Fruit fly (Drosophila melanogaster) whole organism, embryonic: ENCODE data around the gene goe.

Experiments
- Ada2b ChIP-seq: fragments of 200-800 bp; sonication (Bioruptor generic); IDR thresholded peaks from 2 replicates; pipeline ENCODE4 v1.3.6; 2022; ENCODE audit warnings: missing biosample characterization, missing genetic modification characterization
- B-H2 ChIP-seq: fragments of 200-800 bp; sonication (Bioruptor generic); optimal IDR thresholded peaks from 2 replicates; lab custom pipeline; 2018; ENCODE audit warnings: missing biosample characterization, mild to moderate bottlenecking, missing genetic modification characterization
- CG10147 ChIP-seq: fragments of 200-800 bp; sonication (Bioruptor generic); optimal IDR thresholded peaks from 2 replicates; lab custom pipeline; 2019; ENCODE audit warnings: missing biosample characterization, mild to moderate bottlenecking, missing genetic modification characterization, moderate library complexity
- CG10321 ChIP-seq: fragments of 200-800 bp; sonication (Bioruptor generic); IDR thresholded peaks from 2 replicates; pipeline ENCODE4 v1.3.6; 2022; ENCODE audit warnings: missing biosample characterization, missing genetic modification characterization
- CG1233 ChIP-seq: fragments of 200-800 bp; sonication (Bioruptor generic); optimal IDR thresholded peaks from 4 replicates; lab custom pipeline; 2018; ENCODE audit warnings: missing biosample characterization, mild to moderate bottlenecking, missing genetic modification characterization
- CG12942 ChIP-seq: fragments of 200-800 bp; sonication (Bioruptor generic); optimal IDR thresholded peaks from 3 replicates; lab custom pipeline; 2016; ENCODE audit warnings: missing biosample characterization, missing genetic modification characterization
- CG13287 ChIP-seq: fragments of 200-800 bp; sonication (Bioruptor generic); IDR thresholded peaks from 2 replicates; pipeline ENCODE4 v1.3.6; 2022; ENCODE audit warnings: missing biosample characterization, missing genetic modification characterization; ENCODE audit not compliant: partially characterized antibody
- CG14014 ChIP-seq: fragments of 200-800 bp; sonication (Bioruptor generic); IDR thresholded peaks from 2 replicates; pipeline ENCODE4 v1.3.6; 2022; ENCODE audit warnings: missing biosample characterization, missing genetic modification characterization
- CG15479 ChIP-seq: fragments of 200-800 bp; sonication (Bioruptor generic); optimal IDR thresholded peaks from 3 replicates; lab custom pipeline; 2019; ENCODE audit warnings: missing biosample characterization, mild to moderate bottlenecking, missing genetic modification characterization, moderate library complexity
- CG16863 ChIP-seq: fragments of 200-800 bp; sonication (Bioruptor generic); optimal IDR thresholded peaks from 3 replicates; lab custom pipeline; 2016; ENCODE audit warnings: missing biosample characterization, missing genetic modification characterization
- CG17359 ChIP-seq: fragments of 200-800 bp; sonication (Bioruptor generic); optimal IDR thresholded peaks from 3 replicates; lab custom pipeline; 2018; ENCODE audit warnings: missing biosample characterization, mild to moderate bottlenecking, missing genetic modification characterization, moderate library complexity
- CG17361 ChIP-seq: fragments of 200-800 bp; sonication (Bioruptor generic); IDR thresholded peaks from 3 replicates; pipeline ENCODE4 v1.3.6; 2022; ENCODE audit warnings: missing biosample characterization, missing genetic modification characterization
- CG17802 ChIP-seq: fragments of 200-800 bp; sonication (Bioruptor generic); optimal IDR thresholded peaks from 2 replicates; lab custom pipeline; 2018; ENCODE audit warnings: missing biosample characterization, mild to moderate bottlenecking, missing genetic modification characterization, moderate library complexity
- CG17912 ChIP-seq: fragments of 200-800 bp; sonication (Bioruptor generic); optimal IDR thresholded peaks from 2 replicates; lab custom pipeline; 2018; ENCODE audit warnings: missing biosample characterization, mild to moderate bottlenecking, missing genetic modification characterization
- CG1792 ChIP-seq: fragments of 200-800 bp; sonication (Bioruptor generic); optimal IDR thresholded peaks from 2 replicates; lab custom pipeline; 2016; ENCODE audit warnings: missing biosample characterization, missing genetic modification characterization
- CG18262 ChIP-seq: fragments of 200-800 bp; optimal IDR thresholded peaks from 3 replicates; lab custom pipeline; 2019; ENCODE audit warnings: missing biosample characterization, mild to moderate bottlenecking, missing genetic modification characterization, moderate library complexity
- CG18599 ChIP-seq: fragments of 200-800 bp; sonication (Bioruptor generic); optimal IDR thresholded peaks from 3 replicates; lab custom pipeline; 2017; ENCODE audit warnings: missing biosample characterization, missing genetic modification characterization, mild to moderate bottlenecking, moderate library complexity, missing genetic modification reagents
- CG30403 ChIP-seq: fragments of 200-800 bp; sonication (Bioruptor generic); optimal IDR thresholded peaks from 3 replicates; lab custom pipeline; 2016; ENCODE audit warnings: missing biosample characterization, missing genetic modification characterization
- CG32767 ChIP-seq: fragments of 200-800 bp; sonication (Bioruptor generic); IDR thresholded peaks from 2 replicates; pipeline ENCODE4 v1.3.6; 2022; ENCODE audit warnings: missing biosample characterization, missing genetic modification characterization
- CG3281 ChIP-seq: fragments of 200-800 bp; sonication (Bioruptor generic); optimal IDR thresholded peaks from 3 replicates; lab custom pipeline; 2017; ENCODE audit warnings: missing biosample characterization, mild to moderate bottlenecking, missing genetic modification characterization
- CG34224 ChIP-seq: fragments of 200-800 bp; sonication (Bioruptor generic); IDR thresholded peaks from 3 replicates; pipeline ENCODE4 v1.3.6; 2022; ENCODE audit warnings: missing biosample characterization, missing genetic modification characterization; ENCODE audit not compliant: partially characterized antibody
- CG6689 ChIP-seq: fragments of 200-800 bp; sonication (Bioruptor generic); IDR thresholded peaks from 2 replicates; pipeline ENCODE4 v1.3.6; 2022; ENCODE audit warnings: missing biosample characterization, missing genetic modification characterization
- CG7556 ChIP-seq: fragments of 200-800 bp; sonication (Bioruptor generic); optimal IDR thresholded peaks from 2 replicates; lab custom pipeline; 2017; ENCODE audit warnings: missing biosample characterization, mild to moderate bottlenecking, missing genetic modification characterization
- Fer2 ChIP-seq: fragments of 200-800 bp; sonication (Bioruptor generic); optimal IDR thresholded peaks from 2 replicates; lab custom pipeline; 2018; ENCODE audit warnings: missing biosample characterization, mild to moderate bottlenecking, missing genetic modification characterization, moderate library complexity
- Gsc ChIP-seq: fragments of 200-800 bp; sonication (Bioruptor generic); IDR thresholded peaks from 2 replicates; pipeline ENCODE4 v1.3.6; 2022; ENCODE audit warnings: missing biosample characterization, missing genetic modification characterization
- Hr51 ChIP-seq, 2 experiments: fragments of 200-800 bp; sonication (Bioruptor generic); optimal IDR thresholded peaks; 2 replicates in 1 of 2; 3 replicates in 1 of 2; lab custom pipeline; 2016 to 2018; ENCODE audit warnings: missing biosample characterization in 2 of 2, missing genetic modification characterization in 2 of 2, mild to moderate bottlenecking in 1 of 2, moderate library complexity in 1 of 2
- MTF-1 ChIP-seq: fragments of 200-800 bp; sonication (Bioruptor generic); optimal IDR thresholded peaks from 2 replicates; lab custom pipeline; 2018; ENCODE audit warnings: missing biosample characterization, mild to moderate bottlenecking, missing genetic modification characterization, borderline replicate concordance
- Oli ChIP-seq: fragments of 200-800 bp; sonication (Bioruptor generic); optimal IDR thresholded peaks from 2 replicates; lab custom pipeline; 2018; ENCODE audit warnings: missing biosample characterization, mild to moderate bottlenecking, missing genetic modification characterization, moderate library complexity
- Sox100B ChIP-seq: fragments of 200-800 bp; sonication (Bioruptor generic); optimal IDR thresholded peaks from 3 replicates; lab custom pipeline; 2018; ENCODE audit warnings: missing biosample characterization, mild to moderate bottlenecking, missing genetic modification characterization
- Sox102F ChIP-seq: fragments of 200-800 bp; sonication (Bioruptor generic); optimal IDR thresholded peaks from 2 replicates; lab custom pipeline; 2018; ENCODE audit warnings: missing biosample characterization, mild to moderate bottlenecking, missing genetic modification characterization, moderate library complexity
- ab ChIP-seq: fragments of 200-800 bp; sonication (Bioruptor generic); optimal IDR thresholded peaks from 2 replicates; lab custom pipeline; 2016; ENCODE audit warnings: missing biosample characterization, missing genetic modification characterization
- br ChIP-seq: fragments of >200 bp; optimal IDR thresholded peaks from 2 replicates; lab custom pipeline; 2017
- cad ChIP-seq: fragments of >200 bp; optimal IDR thresholded peaks from 2 replicates; lab custom pipeline; 2017; ENCODE audit warnings: missing biosample characterization, missing genetic modification characterization
- fru ChIP-seq: fragments of >200 bp; optimal IDR thresholded peaks from 2 replicates; lab custom pipeline; 2017
- gce ChIP-seq: fragments of 200-800 bp; sonication (Bioruptor generic); IDR thresholded peaks from 3 replicates; pipeline ENCODE4 v1.3.6; 2022; ENCODE audit warnings: missing biosample characterization, missing genetic modification characterization
- kah ChIP-seq: fragments of 200-800 bp; sonication (Bioruptor generic); optimal IDR thresholded peaks from 2 replicates; lab custom pipeline; 2018; ENCODE audit warnings: missing biosample characterization, mild to moderate bottlenecking, missing genetic modification characterization
- kay ChIP-seq: fragments of 200-800 bp; sonication (Bioruptor generic); optimal IDR thresholded peaks from 2 replicates; lab custom pipeline; 2016; ENCODE audit warnings: missing biosample characterization, missing genetic modification characterization
- lmd ChIP-seq: fragments of 200-800 bp; sonication (Bioruptor generic); IDR thresholded peaks from 2 replicates; pipeline ENCODE4 v1.3.6; 2022; ENCODE audit warnings: missing biosample characterization, missing genetic modification characterization
- nerfin-2 ChIP-seq: fragments of 200-800 bp; sonication (Bioruptor generic); IDR thresholded peaks from 2 replicates; pipeline ENCODE4 v1.3.6; 2022; ENCODE audit warnings: missing biosample characterization, missing genetic modification characterization; ENCODE audit not compliant: partially characterized antibody
- nom ChIP-seq: fragments of 200-800 bp; sonication (Bioruptor generic); optimal IDR thresholded peaks from 2 replicates; lab custom pipeline; 2017; ENCODE audit warnings: missing biosample characterization, missing genetic modification characterization, mild to moderate bottlenecking, moderate library complexity, missing genetic modification reagents
- p53 ChIP-seq: fragments of 200-800 bp; sonication (Bioruptor generic); optimal IDR thresholded peaks from 2 replicates; lab custom pipeline; 2016; ENCODE audit warnings: missing biosample characterization, missing genetic modification characterization
- pros ChIP-seq: fragments of 200-800 bp; sonication (Bioruptor generic); optimal IDR thresholded peaks from 3 replicates; lab custom pipeline; 2019; ENCODE audit warnings: missing biosample characterization, mild to moderate bottlenecking, missing genetic modification characterization, moderate library complexity
- rib ChIP-seq: fragments of 200-800 bp; sonication (Bioruptor generic); IDR thresholded peaks from 2 replicates; pipeline ENCODE4 v1.3.6; 2022; ENCODE audit warnings: missing biosample characterization, missing genetic modification characterization
- slbo ChIP-seq: fragments of 200-800 bp; sonication (Bioruptor generic); IDR thresholded peaks from 2 replicates; pipeline ENCODE4 v1.3.6; 2022; ENCODE audit warnings: missing biosample characterization, missing genetic modification characterization
- slou ChIP-seq: fragments of 200-800 bp; sonication (Bioruptor generic); optimal IDR thresholded peaks from 3 replicates; lab custom pipeline; 2016; ENCODE audit warnings: missing biosample characterization, missing genetic modification characterization
- ssp ChIP-seq: fragments of 200-800 bp; sonication (Bioruptor generic); IDR thresholded peaks from 2 replicates; pipeline ENCODE4 v1.3.6; 2022; ENCODE audit warnings: missing biosample characterization, missing genetic modification characterization
- stc ChIP-seq: fragments of 200-800 bp; sonication (Bioruptor generic); IDR thresholded peaks from 2 replicates; pipeline ENCODE4 v1.3.6; 2022; ENCODE audit warnings: missing biosample characterization, missing genetic modification characterization
- trem ChIP-seq: fragments of 200-800 bp; optimal IDR thresholded peaks from 3 replicates; lab custom pipeline; 2019; ENCODE audit warnings: missing biosample characterization, mild to moderate bottlenecking, missing genetic modification characterization, moderate library complexity
- vfl ChIP-seq: fragments of 200-800 bp; sonication (Bioruptor generic); optimal IDR thresholded peaks from 2 replicates; lab custom pipeline; 2016; ENCODE audit warnings: missing biosample characterization, missing genetic modification characterization
- vvl ChIP-seq: fragments of 200-800 bp; sonication (Bioruptor generic); IDR thresholded peaks from 2 replicates; pipeline ENCODE4 v1.3.6; 2022; ENCODE audit warnings: missing biosample characterization, missing genetic modification characterization

The goe gene

DNA sequence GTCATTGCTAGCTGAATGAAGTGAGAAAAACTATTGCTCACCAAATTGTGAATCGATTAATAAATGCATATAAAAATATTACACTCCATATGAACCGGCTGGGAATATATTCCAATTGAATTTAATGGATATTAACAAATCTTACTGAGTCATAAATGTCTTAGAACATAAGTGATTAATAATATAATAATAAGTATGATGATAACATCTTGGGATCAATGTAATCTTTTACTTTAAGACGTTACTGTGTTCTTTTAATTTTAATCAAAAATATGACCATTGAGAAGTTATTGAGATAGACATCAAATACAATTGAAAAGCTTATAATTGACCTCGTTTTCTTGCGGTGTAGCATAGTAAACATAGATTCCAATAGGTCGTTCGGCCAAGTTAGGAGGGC is 59.4 kb downstream of the goe start (continued):
- TF ChIP-seq Sox102F: peak; percentile 44
- TF ChIP-seq CG18599: peak; percentile 1
- no peak for TF ChIP-seq trem (tag; lab: Kevin White, UChicago)
- TF ChIP-seq Hr51 (GFP tag; optimal IDR thresholded peaks at IDR 0.05; lab: Kevin White, UChicago): peak in 1 of 2 experiments; percentile 59
- peak; percentile 58 for TF ChIP-seq CG7556 (GFP tag; lab: Kevin White, UChicago)
- no peak for TF ChIP-seq CG32767 (GFP tag; lab: Robert Waterston, UW)

DNA sequence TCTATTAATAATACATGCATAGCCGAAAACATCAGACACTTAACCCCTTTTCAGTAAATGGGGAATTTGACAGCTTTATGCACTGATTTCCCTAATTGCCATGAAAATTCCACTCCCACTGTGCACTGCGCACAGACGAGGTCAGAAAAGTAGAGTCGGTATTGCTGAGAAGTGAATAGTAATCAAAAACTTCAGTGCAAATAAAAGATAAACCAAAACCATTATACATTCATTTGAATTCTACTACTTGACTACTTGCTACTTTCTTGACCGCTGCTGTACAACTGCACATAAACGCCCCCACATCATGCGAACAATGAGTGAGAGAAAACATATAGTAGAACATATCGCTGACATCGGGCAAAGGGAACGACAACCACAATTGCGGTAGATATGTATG is 60.3 kb downstream of the goe start:
- TF ChIP-seq rib (peak; percentile 40; the same call in 1 of the 2 replicates), nom (GFP tag; lab: Kevin White, UChicago) (no peak), CG3281 (GFP tag; lab: Kevin White, UChicago) (peak; percentile 52), ab (GFP tag; lab: Kevin White, UChicago) (peak; percentile 54), kah (GFP tag; lab: Kevin White, UChicago) (peak; percentile 66), lmd (GFP tag; lab: Robert Waterston, UW) (peak; percentile 83), CG17361 (peak; percentile 85), Sox100B (peak; percentile 80), ssp (GFP tag; lab: Robert Waterston, UW) (peak; percentile 76), B-H2 (no peak), CG6689 (GFP tag; lab: Robert Waterston, UW) (peak; percentile 89), CG17359 (tag; lab: Kevin White, UChicago) (peak; percentile 89), CG15479 (GFP tag; lab: Kevin White, UChicago) (no peak), CG18599 (peak; percentile 78), CG12942 (GFP tag; lab: Kevin White, UChicago) (peak; percentile 83), stc (GFP tag; lab: Robert Waterston, UW) (peak; percentile 87), cad (no peak), Oli (peak; percentile 90), br (lab: Kevin White, UChicago) (no peak), CG10321 (GFP tag; lab: Robert Waterston, UW) (peak; percentile 55; the same call in 1 of the 2 replicates), CG10147 (GFP tag; lab: Kevin White, UChicago) (peak; percentile 67), Ada2b (peak; percentile 89), CG30403 (GFP tag; lab: Kevin White, UChicago) (peak; percentile 83), CG13287 (GFP tag; lab: Robert Waterston, UW) (no peak), p53 (peak; percentile 31), CG17912 (no peak), kay (GFP tag; lab: Kevin White, UChicago) (peak; percentile 67), CG18262 (peak; percentile 89), CG1233 (GFP tag; lab: Kevin White, UChicago) (peak; percentile 77), vfl (GFP tag; lab: Kevin White, UChicago) (peak; percentile 32), CG17802 (peak; percentile 74), Gsc (GFP tag; lab: Robert Waterston, UW) (peak; percentile 71), CG34224 (no peak), fru (lab: Kevin White, UChicago) (no peak), CG16863 (GFP tag; lab: Kevin White, UChicago) (peak; percentile 88), MTF-1 (GFP tag; lab: Kevin White, UChicago) (peak; percentile 75), nerfin-2 (GFP tag; lab: Robert Waterston, UW) (no peak), slou (GFP tag; lab: Kevin White, UChicago) (peak; percentile 63), Fer2 (peak; percentile 29), vvl (peak; percentile 91), pros (GFP tag; lab: Kevin White, UChicago) (no peak), gce (peak; percentile 92), CG1792 (peak; percentile 75), CG14014 (GFP tag; lab: Robert Waterston, UW) (peak; percentile 86), slbo (GFP tag; lab: Robert Waterston, UW) (peak; percentile 82)
